Worm (Caenorhabditis elegans) whole organism, midembryonic: Measurements from ENCODE around the gene T10C6.7.

Source experiments
- T22C8.4 ChIP-seq: fragments of 200-800 bp; sonication (Bioruptor generic); IDR thresholded peaks from 2 replicates; pipeline ENCODE4 v1.3.6; 2022; ENCODE audit warnings: missing genetic modification characterization, missing compliant biosample characterization
- cog-1 ChIP-seq: sonication (generic microtip); optimal IDR thresholded peaks from 2 replicates; lab custom pipeline; 2016; ENCODE audit warnings: missing genetic modification characterization, missing compliant biosample characterization
- flt-1 ChIP-seq: fragments of 200-800 bp; sonication (Bioruptor generic); IDR thresholded peaks from 2 replicates; pipeline ENCODE4 v1.3.6; 2022; ENCODE audit warnings: missing genetic modification characterization, missing compliant biosample characterization
- klf-2 ChIP-seq: fragments of 200-800 bp; sonication (Bioruptor generic); conservative IDR thresholded peaks from 2 replicates; pipeline ENCODE4 v1.3.6; 2022; ENCODE audit warnings: missing genetic modification reagents, missing genetic modification characterization, missing compliant biosample characterization
- med-1 ChIP-seq: sonication (generic microtip); optimal IDR thresholded peaks from 2 replicates; lab custom pipeline; 2017; ENCODE audit warnings: missing genetic modification characterization, mild to moderate bottlenecking, missing compliant biosample characterization, antibody characterized with exemption, missing genetic modification reagents; ENCODE audit not compliant: insufficient read depth
- ref-1 ChIP-seq: fragments of 200-800 bp; sonication (Bioruptor generic); conservative IDR thresholded peaks from 2 replicates; pipeline ENCODE4 v1.3.6; 2022; ENCODE audit warnings: missing genetic modification reagents, missing genetic modification characterization, missing compliant biosample characterization
- tab-1 ChIP-seq: fragments of 200-800 bp; sonication (Bioruptor generic); IDR thresholded peaks from 2 replicates; pipeline ENCODE4 v1.3.6; 2022; ENCODE audit warnings: missing genetic modification characterization, missing compliant biosample characterization
- ztf-23 ChIP-seq: fragments of 200-800 bp; sonication (Bioruptor generic); IDR thresholded peaks from 2 replicates; pipeline ENCODE4 v1.3.6; 2022; ENCODE audit warnings: missing genetic modification reagents, missing genetic modification characterization, missing compliant biosample characterization
- ztf-29 ChIP-seq: fragments of 200-800 bp; sonication (Bioruptor generic); IDR thresholded peaks from 2 replicates; pipeline ENCODE4 v1.3.6; 2022; ENCODE audit warnings: missing genetic modification reagents, missing genetic modification characterization, missing compliant biosample characterization

Gene T10C6.7

ce11 chrV:16057010-16057463 is 25.5 kb upstream of the T10C6.7 start, which contains the start of gene F14H3.5:
Gene F14H3.5, minus strand, starts transcription at chrV:16057060.
- TF ChIP-seq med-1 (GFP tag; lab: Kevin White, UChicago) (no peak), ztf-29 (no peak), klf-2 (GFP tag; lab: Robert Waterston, UW) (no peak), flt-1 (GFP tag; lab: Robert Waterston, UW) (no peak), tab-1 (GFP tag; lab: Robert Waterston, UW) (no peak), cog-1 (no peak), ztf-23 (GFP tag; lab: Robert Waterston, UW) (no peak), T22C8.4 (GFP tag; lab: Robert Waterston, UW) (no peak), ref-1 (GFP tag; lab: Robert Waterston, UW) (no peak)

- TF ChIP-seq med-1 (GFP tag; lab: Kevin White, UChicago) (no peak), ztf-23 (GFP tag; lab: Robert Waterston, UW) (no peak), ref-1 (GFP tag; lab: Robert Waterston, UW) (no peak), ztf-29 (no peak), cog-1 (no peak), flt-1 (GFP tag; lab: Robert Waterston, UW) (no peak), tab-1 (GFP tag; lab: Robert Waterston, UW) (no peak), T22C8.4 (GFP tag; lab: Robert Waterston, UW) (no peak), klf-2 (GFP tag; lab: Robert Waterston, UW) (no peak)
These were observed 23.5 kb upstream of the T10C6.7 start, which contains the start of gene F14H3.4 for ce11 chrV:16055031-16055430. Gene F14H3.4, minus strand, starts transcription at chrV:16055072.

- no peak for TF ChIP-seq ztf-29
- TF ChIP-seq klf-2 (GFP tag; lab: Robert Waterston, UW), result no peak
- no peak for TF ChIP-seq ref-1 (GFP tag; lab: Robert Waterston, UW)
- no peak for TF ChIP-seq ztf-23 (GFP tag; lab: Robert Waterston, UW)
- no peak for TF ChIP-seq cog-1
- TF ChIP-seq T22C8.4 (GFP tag; lab: Robert Waterston, UW), result no peak
- no peak for TF ChIP-seq tab-1 (GFP tag; lab: Robert Waterston, UW)
- no peak for TF ChIP-seq flt-1 (GFP tag; lab: Robert Waterston, UW)
- TF ChIP-seq med-1 (GFP tag; lab: Kevin White, UChicago), result no peak
These were observed 21.9 kb upstream of the T10C6.7 start, which contains the start of gene F14H3.3 for ce11 chrV:16053373-16053772. Gene F14H3.3, minus strand, starts transcription at chrV:16053473.

ce11 chrV:16049177-16049576 is 17.7 kb upstream of the T10C6.7 start, which contains the start of gene best-12:
Gene best-12, plus strand, starts transcription at chrV:16049477.
- TF ChIP-seq cog-1 (no peak), ref-1 (GFP tag; lab: Robert Waterston, UW) (no peak), med-1 (GFP tag; lab: Kevin White, UChicago) (no peak), flt-1 (GFP tag; lab: Robert Waterston, UW) (no peak), ztf-23 (GFP tag; lab: Robert Waterston, UW) (no peak), klf-2 (GFP tag; lab: Robert Waterston, UW) (no peak), tab-1 (GFP tag; lab: Robert Waterston, UW) (no peak), ztf-29 (no peak), T22C8.4 (GFP tag; lab: Robert Waterston, UW) (no peak)

- TF ChIP-seq cog-1, result no peak
- TF ChIP-seq med-1 (GFP tag; lab: Kevin White, UChicago), result no peak
- no peak for TF ChIP-seq flt-1 (GFP tag; lab: Robert Waterston, UW)
- TF ChIP-seq T22C8.4 (GFP tag; lab: Robert Waterston, UW), result no peak
- TF ChIP-seq ztf-29, result no peak
- TF ChIP-seq ztf-23 (GFP tag; lab: Robert Waterston, UW), result no peak
- no peak for TF ChIP-seq ref-1 (GFP tag; lab: Robert Waterston, UW)
- TF ChIP-seq klf-2 (GFP tag; lab: Robert Waterston, UW), result no peak
- TF ChIP-seq tab-1 (GFP tag; lab: Robert Waterston, UW), result no peak
These were observed 16.0 kb upstream of the T10C6.7 start, which contains the start of gene str-198 for ce11 chrV:16047508-16047907. Gene str-198, plus strand, starts transcription at chrV:16047808.

ce11 chrV:16047052-16047451 is 15.5 kb upstream of the T10C6.7 start:
- TF ChIP-seq T22C8.4 (GFP tag; lab: Robert Waterston, UW) (no peak), ztf-29 (no peak), flt-1 (GFP tag; lab: Robert Waterston, UW) (no peak), ztf-23 (GFP tag; lab: Robert Waterston, UW) (no peak), klf-2 (GFP tag; lab: Robert Waterston, UW) (no peak), med-1 (GFP tag; lab: Kevin White, UChicago) (no peak), tab-1 (GFP tag; lab: Robert Waterston, UW) (no peak), ref-1 (GFP tag; lab: Robert Waterston, UW) (no peak), cog-1 (no peak)

- TF ChIP-seq ztf-29 (no peak), tab-1 (GFP tag; lab: Robert Waterston, UW) (no peak), klf-2 (GFP tag; lab: Robert Waterston, UW) (no peak), ztf-23 (GFP tag; lab: Robert Waterston, UW) (no peak), cog-1 (no peak), T22C8.4 (GFP tag; lab: Robert Waterston, UW) (no peak), flt-1 (GFP tag; lab: Robert Waterston, UW) (no peak), med-1 (GFP tag; lab: Kevin White, UChicago) (no peak), ref-1 (GFP tag; lab: Robert Waterston, UW) (no peak)
These were observed 15.1 kb upstream of the T10C6.7 start, which contains the start of gene ZK285.2 for ce11 chrV:16046573-16046972. Gene ZK285.2, plus strand, starts transcription at chrV:16046873.

- TF ChIP-seq tab-1 (GFP tag; lab: Robert Waterston, UW) (no peak), med-1 (GFP tag; lab: Kevin White, UChicago) (no peak), ref-1 (GFP tag; lab: Robert Waterston, UW) (no peak), T22C8.4 (GFP tag; lab: Robert Waterston, UW) (no peak)
These were observed 14.3 kb upstream of the T10C6.7 start, which contains the start of gene T10C6.15 for ce11 chrV:16045837-16046236. Gene T10C6.15, minus strand, starts transcription at chrV:16045940.

- TF ChIP-seq T22C8.4 (GFP tag; lab: Robert Waterston, UW), result no peak
- TF ChIP-seq flt-1 (GFP tag; lab: Robert Waterston, UW), result no peak
- no peak for TF ChIP-seq tab-1 (GFP tag; lab: Robert Waterston, UW)
- no peak for TF ChIP-seq med-1 (GFP tag; lab: Kevin White, UChicago)
- TF ChIP-seq ref-1 (GFP tag; lab: Robert Waterston, UW), result no peak
- TF ChIP-seq ztf-29, result no peak
- no peak for TF ChIP-seq ztf-23 (GFP tag; lab: Robert Waterston, UW)
- TF ChIP-seq cog-1, result no peak
- no peak for TF ChIP-seq klf-2 (GFP tag; lab: Robert Waterston, UW)
These were observed 12.2 kb upstream of the T10C6.7 start for ce11 chrV:16043686-16044085.
